Worm (Caenorhabditis elegans): ENCODE data around the gene cku-80.
"Not testable (repeated sequence)": the region's sequence is repeated elsewhere in the genome, so short reads cannot be mapped to it uniquely, and the experiment has no call there.

The cku-80 gene

ce11 chrIII:4378600-4379293 is 40.9 kb upstream of the cku-80 start (continued):
- TF ChIP-seq Y53G8AR.9 (GFP tag; conservative IDR thresholded peaks at IDR 0.05) (0 out of 2 replicates have a peak, but pooled peaks have one; percentile 24), nfyb-1 (GFP tag; IDR thresholded peaks at IDR 0.05) (peak; percentile 82; the same call in 1 of the 2 replicates), dox-1 (GFP tag; IDR thresholded peaks at IDR 0.05) (peak; percentile 94), lin-35 (GFP tag; optimal IDR thresholded peaks at IDR 0.05) (peak in 1 of 3 experiments; percentile 59), snpc-4 (tag; optimal IDR thresholded peaks at IDR 0.05) (peak in 3 of 4 experiments; percentile 2 to 66 (median 65)), ceh-40 (GFP tag; IDR thresholded peaks at IDR 0.05) (0 out of 2 replicates have a peak, but pooled peaks have one; percentile 33), B0261.1 (tag; optimal IDR thresholded peaks at IDR 0.05) (peak; percentile 67), gei-17 (GFP tag; optimal IDR thresholded peaks at IDR 0.05) (peak; percentile 38), cebp-1 (tag; optimal IDR thresholded peaks at IDR 0.05) (peak; percentile 54), B0035.1 (tag; optimal IDR thresholded peaks at IDR 0.05) (peak; percentile 47), madf-10 (tag; optimal IDR thresholded peaks at IDR 0.05) (peak; percentile 9), tbp1 (GFP tag; optimal IDR thresholded peaks at IDR 0.05) (peak; percentile 77), zfh-2 (GFP tag; conservative IDR thresholded peaks at IDR 0.05) (peak; percentile 88), cebp-2 (GFP tag; IDR thresholded peaks at IDR 0.05) (peak; percentile 16; the same call in 1 of the 2 replicates), ceh-100 (GFP tag; IDR thresholded peaks at IDR 0.05) (peak; percentile 25), Y56A3A.18 (GFP tag; IDR thresholded peaks at IDR 0.05) (peak; percentile 59), D2030.7 (GFP tag; IDR thresholded peaks at IDR 0.05) (peak; percentile 73; the same call in 1 of the 2 replicates), C06A6.2 (GFP tag; conservative IDR thresholded peaks at IDR 0.05) (peak; percentile 27; the same call in 1 of the 2 replicates), ekl-4 (GFP tag; IDR thresholded peaks at IDR 0.05) (peak; percentile 52), mcd-1 (GFP tag; IDR thresholded peaks at IDR 0.05) (peak; percentile 68), egl-44 (GFP tag; IDR thresholded peaks at IDR 0.05) (peak; percentile 76), F33H1.4 (GFP tag; IDR thresholded peaks at IDR 0.05) (peak; percentile 47), rec-8 (tag; optimal IDR thresholded peaks at IDR 0.05) (peak in 1 of 2 experiments; percentile 8), madf-6 (GFP tag; IDR thresholded peaks at IDR 0.05) (peak; percentile 28)
- not testable (repeated sequence) for TF ChIP-seq snpc-4 (GFP tag; optimal IDR thresholded peaks at IDR 0.05); cebp-1 (GFP tag; IDR thresholded peaks at IDR 0.05)

- TF ChIP-seq Y53F4B.3 (GFP tag; IDR thresholded peaks at IDR 0.05) (no peak), rpc-1 (optimal IDR thresholded peaks at IDR 0.05) (no peak), rpc-1 (tag; optimal IDR thresholded peaks at IDR 0.05) (no peak), unc-62 (GFP tag; optimal IDR thresholded peaks at IDR 0.05) (no peak), ets-4 (GFP tag; optimal IDR thresholded peaks at IDR 0.05) (no peak), die-1 (tag; optimal IDR thresholded peaks at IDR 0.05) (no peak), pbrm-1 (GFP tag; IDR thresholded peaks at IDR 0.05) (no peak), efl-1 (GFP tag; optimal IDR thresholded peaks at IDR 0.05) (no peak), snpc-4 (GFP tag; optimal IDR thresholded peaks at IDR 0.05) (no peak), snpc-4 (tag; optimal IDR thresholded peaks at IDR 0.05) (no peak), ztf-22 (GFP tag; optimal IDR thresholded peaks at IDR 0.05) (no peak)
Measured at ce11 chrIII:4379717-4380116, 39.9 kb upstream of the cku-80 start, which contains the start of gene B0284.3. B0284.3 (minus strand) TSS chrIII:4379817.

DNA sequence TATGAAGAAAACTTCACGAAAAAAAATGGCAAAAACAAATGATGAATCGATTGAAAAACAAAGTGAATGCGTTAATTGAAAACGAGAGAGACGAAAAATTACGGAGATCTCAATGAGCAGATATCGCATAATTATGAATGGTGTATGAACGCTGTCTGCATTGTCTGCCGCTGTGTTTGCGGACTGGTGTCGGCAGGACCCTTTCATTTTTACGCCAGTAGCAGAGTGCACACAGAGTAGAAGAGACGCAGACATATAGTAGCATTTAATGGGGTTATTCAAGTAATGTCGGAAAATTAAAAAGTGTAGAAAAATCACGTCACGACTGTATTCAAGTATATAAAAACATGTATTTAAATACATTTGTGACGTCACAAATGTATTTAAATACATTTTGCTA is 38.8 kb upstream of the cku-80 start:
- no peak for TF ChIP-seq F23B12.7 (tag; optimal IDR thresholded peaks at IDR 0.05; ENCODE audit: insufficient read depth)
- peak; percentile 69; the same call in 1 of the 2 replicates for TF ChIP-seq hmg-1.2 (GFP tag; IDR thresholded peaks at IDR 0.05)

Data from whole organism, young adult.